Worm (Caenorhabditis elegans): ENCODE measurements around the gene srd-39.

DNA sequence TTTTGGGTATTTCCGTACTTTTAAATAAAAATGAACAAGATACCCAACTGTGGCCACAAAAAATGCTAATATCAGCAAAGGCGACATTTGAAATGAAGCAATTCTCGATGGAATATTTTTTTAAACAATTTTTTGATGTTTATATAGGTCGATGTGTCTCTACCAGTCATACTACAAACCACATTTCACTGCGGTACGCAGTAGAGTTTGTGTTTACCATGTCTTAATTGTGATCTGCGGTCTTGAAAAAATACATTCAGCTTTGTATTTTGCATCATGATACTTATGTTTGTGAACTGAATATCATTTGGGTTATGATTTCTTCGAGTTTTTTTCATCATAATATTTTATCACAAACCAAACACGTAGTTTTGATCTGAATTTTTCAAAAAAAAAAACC is 16.3 kb downstream of the srd-39 start, which contains the start of gene cyp-14A4:
- no peak for TF ChIP-seq akir-1 (GFP tag; optimal IDR thresholded peaks at IDR 0.05)
- TF ChIP-seq C06A6.2 (GFP tag; conservative IDR thresholded peaks at IDR 0.05) = no peak
- TF ChIP-seq ceh-79 (tag; optimal IDR thresholded peaks at IDR 0.05) = no peak
- no peak for TF ChIP-seq F23B12.7 (tag; optimal IDR thresholded peaks at IDR 0.05; ENCODE audit: insufficient read depth)
- TF ChIP-seq die-1 (tag; optimal IDR thresholded peaks at IDR 0.05) = no peak
- no peak for TF ChIP-seq pha-4 (tag; optimal IDR thresholded peaks at IDR 0.05)
- no peak for TF ChIP-seq nfyb-1 (GFP tag; IDR thresholded peaks at IDR 0.05)
- TF ChIP-seq rcor-1 (GFP tag; IDR thresholded peaks at IDR 0.05) = no peak
- TF ChIP-seq mes-4 (tag; optimal IDR thresholded peaks at IDR 0.05) = no peak
- no peak for TF ChIP-seq dpff-1 (tag; optimal IDR thresholded peaks at IDR 0.05)
- no peak for TF ChIP-seq sea-2 (GFP tag; IDR thresholded peaks at IDR 0.05)
- TF ChIP-seq T07F8.4 (tag; optimal IDR thresholded peaks at IDR 0.05) = no peak
- TF ChIP-seq ceh-27 (GFP tag; optimal IDR thresholded peaks at IDR 0.05) = no peak
